Fruit fly (Drosophila melanogaster): ENCODE data around the gene CG31323.

Gene CG31323

DNA sequence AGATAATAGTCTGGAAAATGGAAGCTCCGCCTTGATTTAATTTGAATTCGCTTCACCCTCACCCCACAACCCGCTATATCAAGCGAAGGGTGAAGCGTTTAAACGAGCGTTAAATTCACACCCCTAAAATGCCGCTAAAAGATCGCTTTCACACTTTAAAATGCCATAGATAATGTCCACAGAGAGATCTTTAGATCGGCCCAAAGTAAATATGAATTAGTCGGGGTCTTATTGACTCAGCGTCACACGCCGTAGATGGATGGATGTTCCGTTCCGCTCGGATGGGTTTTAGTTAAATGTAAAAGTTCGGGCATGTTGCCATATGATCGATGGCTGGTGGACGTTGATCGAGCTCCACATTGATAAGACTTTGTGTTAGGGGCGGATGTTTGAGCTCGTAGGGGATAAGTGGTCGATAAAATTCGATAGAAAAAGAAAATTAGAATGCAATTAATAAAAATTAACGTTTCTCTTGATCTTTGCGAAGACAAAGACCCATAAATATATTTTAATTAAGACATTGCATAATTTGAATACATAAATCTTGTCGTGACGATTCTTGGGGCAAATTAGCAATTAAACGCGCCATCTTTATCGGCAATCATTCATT is 57.5 kb downstream of the CG31323 start (continued):
- TF ChIP-seq CG42726 (GFP tag; IDR thresholded peaks at IDR 0.05; ENCODE audit: partially characterized antibody) (no peak), CG12391 (tag; optimal IDR thresholded peaks at IDR 0.05) (peak; percentile 50), chn (GFP tag; optimal IDR thresholded peaks at IDR 0.05) (peak; percentile 16), NC2α (GFP tag; optimal IDR thresholded peaks at IDR 0.05) (peak; percentile 85), CG11695 (GFP tag; IDR thresholded peaks at IDR 0.05) (peak; percentile 76; the same call in 2 of the 3 replicates), al (GFP tag; IDR thresholded peaks at IDR 0.05) (peak; percentile 59; the same call in 1 of the 2 replicates), sim (GFP tag; IDR thresholded peaks at IDR 0.05) (peak; percentile 88), tup (GFP tag; optimal IDR thresholded peaks at IDR 0.05) (peak; percentile 92), HHEX (GFP tag; optimal IDR thresholded peaks at IDR 0.05) (peak; percentile 88), amos (GFP tag; IDR thresholded peaks at IDR 0.05; ENCODE audit: partially characterized antibody) (no peak), CG7963 (GFP tag; IDR thresholded peaks at IDR 0.05; ENCODE audit: partially characterized antibody) (no peak), fd96Cb (tag; optimal IDR thresholded peaks at IDR 0.05) (peak; percentile 64), Dp (GFP tag; optimal IDR thresholded peaks at IDR 0.05) (no peak), CG3847 (GFP tag; IDR thresholded peaks at IDR 0.05) (peak; percentile 65), NfI (GFP tag; optimal IDR thresholded peaks at IDR 0.05) (peak; percentile 70), ems (GFP tag; optimal IDR thresholded peaks at IDR 0.05) (peak; percentile 78), jumu (GFP tag; optimal IDR thresholded peaks at IDR 0.05) (peak; percentile 79), Abd-B (GFP tag; optimal IDR thresholded peaks at IDR 0.05) (no peak), CG15269 (tag; optimal IDR thresholded peaks at IDR 0.05) (peak; percentile 63), slp2 (GFP tag; optimal IDR thresholded peaks at IDR 0.05) (peak; percentile 63), ap (GFP tag; IDR thresholded peaks at IDR 0.05) (peak; percentile 51), zen2 (GFP tag; IDR thresholded peaks at IDR 0.05; ENCODE audit: partially characterized antibody) (no peak), CG17359 (tag; optimal IDR thresholded peaks at IDR 0.05) (peak; percentile 92), gcm2 (GFP tag; optimal IDR thresholded peaks at IDR 0.05) (peak; percentile 73), CG18599 (GFP tag; optimal IDR thresholded peaks at IDR 0.05) (peak; percentile 90), Asciz (GFP tag; optimal IDR thresholded peaks at IDR 0.05) (peak; percentile 95), CG12744 (GFP tag; optimal IDR thresholded peaks at IDR 0.05) (peak; percentile 75), Eip74EF (GFP tag; optimal IDR thresholded peaks at IDR 0.05) (peak in 1 of 2 experiments; percentile 85), az2 (GFP tag; optimal IDR thresholded peaks at IDR 0.05) (peak; percentile 21), lilli (GFP tag; optimal IDR thresholded peaks at IDR 0.05) (peak; percentile 75), crp (GFP tag; optimal IDR thresholded peaks at IDR 0.05) (peak in 1 of 2 experiments; percentile 42), oc (tag; optimal IDR thresholded peaks at IDR 0.05) (peak; percentile 85), wdn (GFP tag; IDR thresholded peaks at IDR 0.05) (peak; percentile 81), MTF-1 (GFP tag; optimal IDR thresholded peaks at IDR 0.05; ENCODE audit: borderline replicate concordance) (peak; percentile 92), Tbp (GFP tag; optimal IDR thresholded peaks at IDR 0.05) (no peak), CG14710 (tag; optimal IDR thresholded peaks at IDR 0.05) (peak; percentile 73), fd64A (GFP tag; optimal IDR thresholded peaks at IDR 0.05) (peak; percentile 95), PHDP (tag; optimal IDR thresholded peaks at IDR 0.05) (peak; percentile 81), CG3163 (GFP tag; optimal IDR thresholded peaks at IDR 0.05) (peak; percentile 70), CG3281 (GFP tag; optimal IDR thresholded peaks at IDR 0.05) (peak; percentile 82), CG17361 (GFP tag; IDR thresholded peaks at IDR 0.05) (peak; percentile 50; the same call in 2 of the 3 replicates), Elba2 (GFP tag; optimal IDR thresholded peaks at IDR 0.05) (no peak), Oli (tag; optimal IDR thresholded peaks at IDR 0.05) (peak; percentile 7), CG17802 (tag; optimal IDR thresholded peaks at IDR 0.05) (peak; percentile 48), kah (GFP tag; optimal IDR thresholded peaks at IDR 0.05) (peak; percentile 67), dmrt11E (tag; optimal IDR thresholded peaks at IDR 0.05) (peak; percentile 62), pb (GFP tag; optimal IDR thresholded peaks at IDR 0.05) (peak; percentile 71), onecut (GFP tag; IDR thresholded peaks at IDR 0.05) (peak; percentile 81)
